Worm (Caenorhabditis elegans) whole organism, dauer: ENCODE data around the gene M03F8.5.

Source experiments
- unc-62 ChIP-seq: sonication (generic microtip); optimal IDR thresholded peaks from 2 replicates; lab custom pipeline; 2017; ENCODE audit warnings: missing biosample characterization, missing genetic modification reagents, missing genetic modification characterization

Gene M03F8.5

ce11 chrV:5883735-5884134 is 52.9 kb downstream of the M03F8.5 start, which contains the start of gene C04E6.8:
Gene C04E6.8, minus strand, starts transcription at chrV:5883835.
- no peak for TF ChIP-seq unc-62 (GFP tag; lab: Kevin White, UChicago)
